Worm (Caenorhabditis elegans) whole organism, L4 larva: ENCODE data around the gene F53E4.1.
A peak's percentile ranks its signal among the peaks of the same experiment; 100 is the strongest.

ENCODE experiments used
- R02D3.7 ChIP-seq: fragments of 150-350 bp; sonication (generic microtip); optimal IDR thresholded peaks from 3 replicates; lab custom pipeline; 2014; ENCODE audit warnings: missing biosample characterization, missing genetic modification characterization
- ZK337.2 ChIP-seq: fragments of 200-800 bp; sonication (Bioruptor generic); IDR thresholded peaks from 2 replicates; pipeline ENCODE4 v1.3.6; 2022; ENCODE audit warnings: missing genetic modification reagents, missing genetic modification characterization, missing compliant biosample characterization
- madf-9 ChIP-seq: fragments of 200-800 bp; sonication (Bioruptor generic); conservative IDR thresholded peaks from 2 replicates; pipeline ENCODE4 v1.3.6; 2022; ENCODE audit warnings: missing genetic modification reagents, missing genetic modification characterization, missing compliant biosample characterization
- nhr-11 ChIP-seq: fragments of 150-350 bp; optimal IDR thresholded peaks from 2 replicates; lab custom pipeline; 2014; ENCODE audit warnings: missing biosample characterization, missing genetic modification characterization
- php-3 ChIP-seq: fragments of 200-800 bp; sonication (Bioruptor generic); IDR thresholded peaks from 2 replicates; pipeline ENCODE4 v1.3.6; 2022; ENCODE audit warnings: missing genetic modification reagents, missing genetic modification characterization, missing compliant biosample characterization
- sdz-12 ChIP-seq: fragments of 200-800 bp; sonication (Bioruptor generic); optimal IDR thresholded peaks from 2 replicates; lab custom pipeline; 2018; ENCODE audit warnings: mild to moderate bottlenecking, missing genetic modification characterization, missing compliant biosample characterization
- tra-1 ChIP-seq: fragments of 200-800 bp; sonication (Bioruptor generic); IDR thresholded peaks from 2 replicates; pipeline ENCODE4 v1.3.6; 2022; ENCODE audit warnings: missing genetic modification reagents, missing genetic modification characterization, missing compliant biosample characterization

F53E4.1 gene

ce11 chrV:15610350-15610940 is 57.7 kb downstream of the F53E4.1 start, which contains the start of the genes fbxa-153 and str-12:
fbxa-153 (minus strand) TSS chrV:15610384.
str-12 (plus strand) TSS chrV:15610890.
- TF ChIP-seq tra-1 (GFP tag; lab: Robert Waterston, UW) (no peak), php-3 (GFP tag; lab: Robert Waterston, UW) (no peak), nhr-11 (tag; lab: Kevin White, UChicago) (peak; percentile 4), madf-9 (GFP tag; lab: Robert Waterston, UW) (no peak), ZK337.2 (GFP tag; lab: Robert Waterston, UW) (0 out of 2 replicates have a peak, but pooled peaks have one; percentile 25), R02D3.7 (tag; lab: Kevin White, UChicago) (no peak)

ce11 chrV:15605045-15605444 is 63.1 kb downstream of the F53E4.1 start, which contains the start of gene fbxa-154:
fbxa-154 (minus strand) TSS chrV:15605145.
- TF ChIP-seq sdz-12 (GFP tag; lab: Kevin White, UChicago) = no peak
